Fruit fly (Drosophila melanogaster) whole organism, pupa: ENCODE results near the gene RtcB.

Experiments used
- CG10348 ChIP-seq: fragments of 200-800 bp; sonication (Bioruptor generic); IDR thresholded peaks from 2 replicates; pipeline ENCODE4 v1.3.6; 2022; ENCODE audit warnings: missing biosample characterization, missing genetic modification characterization
- CG12605 ChIP-seq: fragments of 200-800 bp; sonication (Bioruptor generic); IDR thresholded peaks from 2 replicates; pipeline ENCODE4 v1.3.6; 2022; ENCODE audit warnings: missing biosample characterization, missing genetic modification characterization
- CG13204 ChIP-seq: fragments of 200-800 bp; sonication (Bioruptor generic); optimal IDR thresholded peaks from 2 replicates; lab custom pipeline; 2018; ENCODE audit warnings: missing biosample characterization, mild to moderate bottlenecking, missing genetic modification characterization, moderate library complexity
- CG14655 ChIP-seq: fragments of 200-800 bp; sonication (Bioruptor generic); optimal IDR thresholded peaks from 3 replicates; lab custom pipeline; 2017; ENCODE audit warnings: mild to moderate bottlenecking, missing biosample characterization, missing genetic modification reagents, missing genetic modification characterization
- CG15710 ChIP-seq: fragments of 200-800 bp; sonication (Bioruptor generic); optimal IDR thresholded peaks from 2 replicates; lab custom pipeline; 2018; ENCODE audit warnings: missing biosample characterization, mild to moderate bottlenecking, missing genetic modification characterization, moderate library complexity
- CG17806 ChIP-seq: fragments of 200-800 bp; sonication (Bioruptor generic); optimal IDR thresholded peaks from 2 replicates; lab custom pipeline; 2018; ENCODE audit warnings: missing biosample characterization, mild to moderate bottlenecking, missing genetic modification characterization, moderate library complexity
- CG32121 ChIP-seq: fragments of 200-800 bp; sonication (Bioruptor generic); IDR thresholded peaks from 2 replicates; pipeline ENCODE4 v1.3.6; 2022; ENCODE audit warnings: missing biosample characterization, missing genetic modification characterization
- CG34367 ChIP-seq: fragments of 200-800 bp; sonication (Bioruptor generic); optimal IDR thresholded peaks from 2 replicates; lab custom pipeline; 2018; ENCODE audit warnings: missing biosample characterization, mild to moderate bottlenecking, missing genetic modification characterization
- CG4496 ChIP-seq: fragments of 200-800 bp; sonication (Bioruptor generic); IDR thresholded peaks from 3 replicates; pipeline ENCODE4 v1.3.6; 2022; ENCODE audit warnings: missing biosample characterization, missing genetic modification characterization
- CG8159 ChIP-seq: fragments of 200-800 bp; sonication (Bioruptor generic); optimal IDR thresholded peaks from 3 replicates; lab custom pipeline; 2018; ENCODE audit warnings: missing biosample characterization, mild to moderate bottlenecking, missing genetic modification characterization, moderate library complexity
- CG8301 ChIP-seq: fragments of 200-800 bp; sonication (Bioruptor generic); optimal IDR thresholded peaks from 2 replicates; lab custom pipeline; 2018; ENCODE audit warnings: missing biosample characterization, mild to moderate bottlenecking, missing genetic modification characterization
- CG9948 ChIP-seq: fragments of 200-800 bp; sonication (Bioruptor generic); optimal IDR thresholded peaks from 2 replicates; lab custom pipeline; 2018; ENCODE audit warnings: missing biosample characterization, mild to moderate bottlenecking, missing genetic modification characterization, moderate library complexity
- D1 ChIP-seq: fragments of 200-800 bp; sonication (Bioruptor generic); optimal IDR thresholded peaks from 2 replicates; lab custom pipeline; 2018; ENCODE audit warnings: missing biosample characterization, mild to moderate bottlenecking, missing genetic modification characterization, moderate library complexity
- EcR ChIP-seq: fragments of 200-800 bp; sonication (Bioruptor generic); optimal IDR thresholded peaks from 3 replicates; lab custom pipeline; 2019; ENCODE audit warnings: missing biosample characterization, missing genetic modification characterization, mild to moderate bottlenecking, moderate library complexity, missing genetic modification reagents
- Ets98B ChIP-seq: fragments of 200-800 bp; sonication (Bioruptor generic); IDR thresholded peaks from 2 replicates; pipeline ENCODE4 v1.3.6; 2022; ENCODE audit warnings: missing biosample characterization, missing genetic modification characterization
- Pif1A ChIP-seq: fragments of 200-800 bp; sonication (Bioruptor generic); optimal IDR thresholded peaks from 3 replicates; lab custom pipeline; 2016; ENCODE audit warnings: missing biosample characterization, missing genetic modification characterization
- Pif1B ChIP-seq: fragments of 200-800 bp; sonication (Bioruptor generic); optimal IDR thresholded peaks from 3 replicates; lab custom pipeline; 2016; ENCODE audit warnings: missing biosample characterization, missing genetic modification characterization
- Snoo ChIP-seq: fragments of 200-800 bp; sonication (Bioruptor generic); optimal IDR thresholded peaks from 3 replicates; lab custom pipeline; 2017; ENCODE audit warnings: missing biosample characterization, mild to moderate bottlenecking, missing genetic modification characterization, inconsistent platforms
- fd96Ca ChIP-seq: fragments of 200-800 bp; sonication (Bioruptor generic); IDR thresholded peaks from 3 replicates; pipeline ENCODE4 v1.3.6; 2022; ENCODE audit warnings: missing biosample characterization, missing genetic modification characterization
- gl ChIP-seq: fragments of 200-800 bp; sonication (Bioruptor generic); optimal IDR thresholded peaks from 2 replicates; lab custom pipeline; 2018; ENCODE audit warnings: missing biosample characterization, mild to moderate bottlenecking, missing genetic modification characterization
- rn ChIP-seq: fragments of 200-800 bp; sonication (Bioruptor generic); IDR thresholded peaks from 2 replicates; pipeline ENCODE4 v1.3.6; 2022; ENCODE audit warnings: missing biosample characterization, missing genetic modification characterization

RtcB gene

DNA sequence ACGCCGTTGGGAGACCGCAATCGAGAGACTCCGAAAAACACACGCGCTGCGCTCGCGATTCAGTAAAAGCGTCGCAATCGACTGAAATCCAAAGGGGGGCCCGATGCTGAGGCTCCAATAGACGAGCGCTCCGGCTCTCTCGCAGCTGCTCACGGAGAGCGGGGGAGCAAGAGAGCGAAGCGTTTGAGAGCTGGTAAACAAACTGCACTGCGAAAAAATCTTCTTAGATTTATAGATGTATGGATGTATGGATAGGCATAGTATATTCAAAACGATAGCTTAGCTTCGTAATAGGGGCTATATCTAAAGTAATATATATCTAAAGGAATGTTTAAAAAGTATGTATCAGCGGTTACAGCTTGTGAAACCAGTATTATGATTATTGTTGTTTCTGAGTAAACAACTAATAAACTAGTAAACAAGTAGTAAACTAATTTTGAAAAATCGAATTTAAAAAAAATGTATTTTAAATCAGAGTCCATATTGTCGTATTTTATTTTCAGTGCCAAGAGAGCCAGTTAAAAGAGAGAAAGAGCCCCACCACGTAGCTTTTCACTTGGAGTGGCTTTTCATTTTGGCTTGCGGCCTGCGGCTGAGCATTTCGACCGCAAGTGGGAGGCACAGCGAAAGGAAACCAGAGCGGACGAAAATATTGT is 6.8 kb upstream of the RtcB start, which contains the start of the genes Alp12 and CG13085:
TSS of gene Alp12 (plus strand) at position 584 of the 656 bp plus-strand sequence.
TSS of gene CG13085 (plus strand) at position 584 of the 656 bp plus-strand sequence.
- peak; percentile 87 for TF ChIP-seq CG12605
- peak; percentile 75 for TF ChIP-seq gl (tag; lab: Kevin White, UChicago)
- peak; percentile 89 for TF ChIP-seq D1 (tag; lab: Kevin White, UChicago)
- peak; percentile 94 for TF ChIP-seq CG15710 (tag; lab: Kevin White, UChicago)
- TF ChIP-seq CG9948 (tag; lab: Kevin White, UChicago): peak; percentile 97
- TF ChIP-seq CG8301 (tag; lab: Kevin White, UChicago): peak; percentile 99
- peak; percentile 18 for TF ChIP-seq EcR (GFP tag; lab: Kevin White, UChicago)
- TF ChIP-seq Pif1A (GFP tag; lab: Kevin White, UChicago): peak; percentile 96
- peak; percentile 93 for TF ChIP-seq Snoo
- TF ChIP-seq Ets98B (GFP tag; lab: Robert Waterston, UW): peak; percentile 95
- peak; percentile 79 for TF ChIP-seq fd96Ca (GFP tag; lab: Robert Waterston, UW)
- peak; percentile 93 for TF ChIP-seq CG34367 (tag; lab: Kevin White, UChicago)
- TF ChIP-seq Pif1B (GFP tag; lab: Kevin White, UChicago): peak; percentile 95
- TF ChIP-seq CG32121 (GFP tag; lab: Robert Waterston, UW): peak; percentile 97
- TF ChIP-seq CG14655 (GFP tag; lab: Kevin White, UChicago): peak; percentile 100
- peak; percentile 96 for TF ChIP-seq CG4496
- TF ChIP-seq CG8159 (tag; lab: Kevin White, UChicago): peak; percentile 95
- peak; percentile 91 for TF ChIP-seq rn (GFP tag; lab: Robert Waterston, UW)
- TF ChIP-seq CG10348 (GFP tag; lab: Robert Waterston, UW): peak; percentile 92
- TF ChIP-seq CG17806: peak; percentile 93
- TF ChIP-seq CG13204 (GFP tag; lab: Kevin White, UChicago): peak; percentile 74

DNA sequence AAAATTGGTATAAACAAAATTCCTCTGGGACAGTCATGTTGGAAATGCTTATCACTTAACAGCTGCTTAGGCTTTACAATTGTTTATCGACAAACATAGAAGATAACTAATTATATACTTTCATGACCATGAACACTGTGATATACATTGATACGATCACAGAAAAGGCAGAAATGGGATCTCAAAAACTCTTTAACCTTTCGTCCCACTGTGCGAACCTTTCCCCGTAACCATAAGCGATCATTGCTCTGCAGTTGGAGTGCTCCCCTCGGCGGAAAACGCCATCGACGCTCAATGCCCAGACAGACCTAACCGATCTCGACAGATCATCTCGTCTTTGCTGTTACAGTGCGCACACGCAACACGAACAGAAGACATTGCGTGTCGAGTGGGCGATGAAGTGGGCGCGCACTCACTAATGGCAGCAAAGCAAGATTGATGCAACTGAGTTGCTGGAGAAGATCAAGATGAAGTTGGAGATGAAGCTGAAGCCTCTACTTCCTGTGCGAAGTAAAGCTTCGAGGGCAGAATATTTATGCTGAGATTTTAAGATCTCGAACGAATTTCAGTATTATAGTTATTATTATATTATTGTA is 6.0 kb upstream of the RtcB start:
- no peak for TF ChIP-seq Pif1B (GFP tag; lab: Kevin White, UChicago)
- 0 out of 3 replicates have a peak, but pooled peaks have one; percentile 57 for TF ChIP-seq fd96Ca (GFP tag; lab: Robert Waterston, UW)
- no peak for TF ChIP-seq CG9948 (tag; lab: Kevin White, UChicago)
- peak; percentile 41 for TF ChIP-seq EcR (GFP tag; lab: Kevin White, UChicago)
- no peak for TF ChIP-seq gl (tag; lab: Kevin White, UChicago)
- peak; percentile 19 for TF ChIP-seq CG8301 (tag; lab: Kevin White, UChicago)
- no peak for TF ChIP-seq Pif1A (GFP tag; lab: Kevin White, UChicago)
- no peak for TF ChIP-seq CG17806
- no peak for TF ChIP-seq CG12605

DNA sequence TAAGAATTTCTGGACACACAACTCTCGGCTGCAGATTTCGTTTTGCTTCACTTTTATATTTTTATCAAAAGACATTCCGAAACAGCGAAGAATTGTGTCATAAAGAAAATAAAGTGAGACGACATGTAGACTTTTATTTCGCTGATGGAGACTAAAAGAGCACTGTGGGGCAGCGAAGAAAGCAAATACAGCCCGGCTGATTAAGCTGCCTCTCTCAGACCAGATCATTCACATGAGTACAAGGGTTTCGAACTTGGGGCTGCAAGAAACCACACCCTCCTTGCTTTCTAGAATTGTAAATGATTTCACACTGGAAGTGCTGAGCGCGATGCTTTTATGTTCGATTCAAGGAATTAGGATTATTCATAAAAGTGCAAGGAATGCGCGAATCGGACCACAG is 5.3 kb upstream of the RtcB start:
- TF ChIP-seq EcR (GFP tag; lab: Kevin White, UChicago) (peak; percentile 58), CG12605 (peak; percentile 38; the same call in 1 of the 2 replicates), CG4496 (no peak), Pif1A (GFP tag; lab: Kevin White, UChicago) (no peak), gl (tag; lab: Kevin White, UChicago) (peak; percentile 26), CG14655 (GFP tag; lab: Kevin White, UChicago) (no peak)

DNA sequence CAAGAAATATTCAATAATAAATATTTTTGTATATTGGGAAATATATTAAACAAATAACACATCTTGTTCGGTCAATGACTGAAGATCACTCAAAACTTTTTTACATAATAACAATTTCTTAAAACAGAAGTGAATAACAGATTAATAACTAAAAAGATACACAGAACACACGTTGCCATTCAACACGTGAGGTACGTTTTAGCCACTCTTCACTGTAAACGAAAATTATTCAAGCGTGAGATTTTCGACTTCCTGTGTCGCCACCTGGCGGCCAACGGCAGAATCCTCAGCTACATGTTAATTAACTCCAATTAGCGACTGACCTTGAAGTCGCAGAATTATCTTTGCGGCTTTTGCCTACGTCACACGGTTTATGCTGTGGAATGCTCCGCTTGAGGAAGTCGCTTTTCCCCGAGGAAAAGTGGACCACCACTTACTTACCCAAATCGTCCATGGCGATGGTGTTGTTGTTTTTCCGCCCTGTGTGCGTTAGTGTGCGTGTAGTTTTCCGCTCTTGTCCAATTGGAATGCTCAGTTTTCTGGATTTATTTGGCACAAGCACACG is 4.6 kb upstream of the RtcB start:
- TF ChIP-seq CG34367 (tag; lab: Kevin White, UChicago) (peak; percentile 39), Pif1A (GFP tag; lab: Kevin White, UChicago) (peak; percentile 37), CG8159 (tag; lab: Kevin White, UChicago) (peak; percentile 48), Snoo (peak; percentile 55), CG14655 (GFP tag; lab: Kevin White, UChicago) (peak; percentile 45), CG17806 (peak; percentile 54), Ets98B (GFP tag; lab: Robert Waterston, UW) (peak; percentile 39; the same call in 1 of the 2 replicates), fd96Ca (GFP tag; lab: Robert Waterston, UW) (no peak; the same call in 2 of the 3 replicates), CG10348 (GFP tag; lab: Robert Waterston, UW) (no peak), rn (GFP tag; lab: Robert Waterston, UW) (no peak), CG12605 (no peak), CG15710 (tag; lab: Kevin White, UChicago) (peak; percentile 32), CG4496 (peak; percentile 68; the same call in 2 of the 3 replicates), CG8301 (tag; lab: Kevin White, UChicago) (peak; percentile 23), Pif1B (GFP tag; lab: Kevin White, UChicago) (peak; percentile 5), CG9948 (tag; lab: Kevin White, UChicago) (peak; percentile 36), gl (tag; lab: Kevin White, UChicago) (no peak), EcR (GFP tag; lab: Kevin White, UChicago) (no peak), CG13204 (GFP tag; lab: Kevin White, UChicago) (no peak), CG32121 (GFP tag; lab: Robert Waterston, UW) (no peak), D1 (tag; lab: Kevin White, UChicago) (peak; percentile 15)

DNA sequence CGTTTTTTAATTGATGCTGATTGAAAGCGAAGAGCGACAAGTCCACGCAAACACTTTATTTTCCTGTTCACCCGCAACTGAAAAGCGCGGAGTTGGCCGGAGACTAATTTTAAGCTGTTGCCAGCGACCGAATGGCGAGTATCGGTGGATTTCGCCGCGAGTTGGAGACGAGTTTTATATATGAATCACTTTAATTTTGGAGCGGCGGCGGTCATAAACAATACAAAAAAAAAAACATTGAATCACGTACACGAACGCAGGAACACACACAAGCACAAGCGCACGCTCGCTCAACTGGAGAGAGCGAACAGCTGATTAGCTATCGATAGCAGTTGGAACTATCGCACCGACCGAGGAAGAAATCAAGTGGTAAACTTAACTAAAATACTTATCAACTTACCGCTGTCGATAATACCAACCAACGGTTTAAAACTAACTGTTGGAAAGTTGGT is 4.1 kb upstream of the RtcB start, which contains the start of gene Pax:
TSS of gene Pax (minus strand) at position 267 of the 452 bp plus-strand sequence.
- TF ChIP-seq Snoo (peak; percentile 26), Ets98B (GFP tag; lab: Robert Waterston, UW) (peak; percentile 49; the same call in 1 of the 2 replicates), gl (tag; lab: Kevin White, UChicago) (peak; percentile 62), CG14655 (GFP tag; lab: Kevin White, UChicago) (no peak), CG15710 (tag; lab: Kevin White, UChicago) (peak; percentile 9), CG17806 (no peak), CG13204 (GFP tag; lab: Kevin White, UChicago) (peak; percentile 52), CG12605 (peak; percentile 57; the same call in 1 of the 2 replicates), EcR (GFP tag; lab: Kevin White, UChicago) (peak; percentile 23), Pif1B (GFP tag; lab: Kevin White, UChicago) (peak; percentile 2), D1 (tag; lab: Kevin White, UChicago) (no peak), CG4496 (peak; percentile 62; the same call in 2 of the 3 replicates), Pif1A (GFP tag; lab: Kevin White, UChicago) (peak; percentile 2), CG32121 (GFP tag; lab: Robert Waterston, UW) (no peak; the same call in 1 of the 2 replicates)
- TF ChIP-seq, all 21 proteins: peak for 10
